Worm (Caenorhabditis elegans): Measurements from ENCODE around the gene ZC395.11.

The ZC395.11 gene

DNA sequence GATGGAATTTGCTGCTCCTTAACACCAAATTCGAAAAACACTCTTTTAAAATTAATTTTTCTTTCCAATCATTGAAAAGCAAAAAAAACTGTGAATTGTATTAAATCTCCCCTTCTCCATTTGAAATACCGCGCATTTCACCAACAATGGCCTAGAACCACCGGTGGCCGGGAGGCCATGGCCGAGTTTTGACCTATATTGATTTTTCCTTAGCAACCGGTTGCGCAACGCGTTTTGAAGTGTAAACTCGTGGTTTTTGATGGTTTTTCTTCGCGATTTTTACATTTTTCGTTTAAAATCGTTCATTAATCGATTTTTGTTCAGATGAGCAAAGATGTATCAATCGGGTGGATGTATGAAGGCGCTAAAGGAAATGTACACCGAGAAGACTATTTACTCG, 22.2 kb upstream of the ZC395.11 start, which contains the start of gene mog-3 (continued):
- TF ChIP-seq pros-1 (tag; optimal IDR thresholded peaks at IDR 0.05) (no peak), ceh-14 (tag; optimal IDR thresholded peaks at IDR 0.05) (peak; percentile 72), elt-4 (tag; optimal IDR thresholded peaks at IDR 0.05) (no peak), nfya-1 (tag; optimal IDR thresholded peaks at IDR 0.05) (peak; percentile 51), fkh-10 (GFP tag; optimal IDR thresholded peaks at IDR 0.05) (no peak), npax-4 (tag; optimal IDR thresholded peaks at IDR 0.05) (no peak), ttx-3 (tag; optimal IDR thresholded peaks at IDR 0.05) (peak; percentile 23), dve-1 (tag; optimal IDR thresholded peaks at IDR 0.05) (no peak), ceh-18 (tag; optimal IDR thresholded peaks at IDR 0.05) (peak; percentile 7), tbx-7 (tag; optimal IDR thresholded peaks at IDR 0.05) (peak; percentile 89), madf-2 (tag; optimal IDR thresholded peaks at IDR 0.05) (peak; percentile 26), T23F11.4 (GFP tag; optimal IDR thresholded peaks at IDR 0.05) (no peak), unc-42 (tag; optimal IDR thresholded peaks at IDR 0.05) (peak; percentile 57), sdc-2 (tag; optimal IDR thresholded peaks at IDR 0.05) (no peak), mec-3 (tag; optimal IDR thresholded peaks at IDR 0.05; ENCODE audit: borderline replicate concordance) (peak; percentile 88), pax-1 (tag; optimal IDR thresholded peaks at IDR 0.05) (no peak), C38D4.7 (GFP tag; optimal IDR thresholded peaks at IDR 0.05) (no peak), F13H6.1 (tag; optimal IDR thresholded peaks at IDR 0.05) (peak; percentile 59), pqm-1 (tag; optimal IDR thresholded peaks at IDR 0.05) (peak; percentile 50), pat-9 (tag; optimal IDR thresholded peaks at IDR 0.05) (no peak), K02D7.2 (tag; optimal IDR thresholded peaks at IDR 0.05) (no peak), lin-11 (tag; optimal IDR thresholded peaks at IDR 0.05) (no peak), ceh-6 (GFP tag; optimal IDR thresholded peaks at IDR 0.05) (no peak), Y22D7AL.16 (tag; optimal IDR thresholded peaks at IDR 0.05) (no peak), fax-1 (tag; optimal IDR thresholded peaks at IDR 0.05) (peak; percentile 68), fkh-6 (tag; optimal IDR thresholded peaks at IDR 0.05) (peak; percentile 69), C08G9.2 (tag; optimal IDR thresholded peaks at IDR 0.05) (peak; percentile 97), ceh-2 (tag; optimal IDR thresholded peaks at IDR 0.05) (peak; percentile 92)

DNA sequence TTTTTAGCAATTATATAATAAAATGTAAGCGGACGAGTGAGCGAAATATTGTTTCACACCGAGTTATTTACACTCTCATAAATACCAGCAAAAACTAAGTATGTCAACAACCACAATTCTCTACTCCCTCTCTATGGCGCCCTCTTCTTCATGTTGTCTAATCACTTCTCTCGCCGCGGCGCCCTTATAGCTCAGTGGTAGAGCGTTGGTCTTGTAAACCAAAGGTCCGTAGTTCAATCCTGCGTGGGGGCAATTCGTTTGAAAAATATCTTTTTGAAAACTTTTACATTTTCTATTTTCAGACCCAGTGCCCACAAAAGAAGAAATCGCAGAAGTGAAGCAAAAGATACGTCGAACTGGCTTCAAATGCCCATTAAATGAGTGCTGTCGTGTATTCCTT, 19.6 kb upstream of the ZC395.11 start:
- TF ChIP-seq syd-9 (tag; optimal IDR thresholded peaks at IDR 0.05) (peak; percentile 46), npax-4 (tag; optimal IDR thresholded peaks at IDR 0.05) (peak; percentile 44), ceh-24 (tag; optimal IDR thresholded peaks at IDR 0.05) (peak; percentile 35), ceh-22 (tag; optimal IDR thresholded peaks at IDR 0.05) (no peak), madf-2 (tag; optimal IDR thresholded peaks at IDR 0.05) (peak; percentile 70), ceh-48 (tag; optimal IDR thresholded peaks at IDR 0.05) (peak; percentile 24), pqm-1 (tag; optimal IDR thresholded peaks at IDR 0.05) (peak; percentile 75), hlh-6 (tag; optimal IDR thresholded peaks at IDR 0.05) (peak; percentile 54), rnt-1 (tag; optimal IDR thresholded peaks at IDR 0.05) (peak; percentile 44), elt-2 (tag; optimal IDR thresholded peaks at IDR 0.05) (peak; percentile 50), fkh-6 (tag; optimal IDR thresholded peaks at IDR 0.05) (peak; percentile 64), lin-11 (tag; optimal IDR thresholded peaks at IDR 0.05) (peak; percentile 37), pros-1 (tag; optimal IDR thresholded peaks at IDR 0.05) (no peak), ceh-31 (tag; optimal IDR thresholded peaks at IDR 0.05) (peak; percentile 34), elt-4 (tag; optimal IDR thresholded peaks at IDR 0.05) (no peak), ceh-19 (GFP tag; optimal IDR thresholded peaks at IDR 0.05) (peak; percentile 52), nhr-11 (tag; optimal IDR thresholded peaks at IDR 0.05) (no peak), ets-4 (tag; optimal IDR thresholded peaks at IDR 0.05) (peak; percentile 73), unc-42 (tag; optimal IDR thresholded peaks at IDR 0.05) (peak; percentile 18), ama-1 (optimal IDR thresholded peaks at IDR 0.05) (no peak), tbx-2 (tag; optimal IDR thresholded peaks at IDR 0.05) (peak; percentile 52), ref-2 (tag; optimal IDR thresholded peaks at IDR 0.05) (peak; percentile 49), ceh-9 (tag; optimal IDR thresholded peaks at IDR 0.05) (peak; percentile 53), ceh-6 (GFP tag; optimal IDR thresholded peaks at IDR 0.05) (peak; percentile 38), pat-9 (tag; optimal IDR thresholded peaks at IDR 0.05) (peak; percentile 61), hlh-13 (GFP tag; optimal IDR thresholded peaks at IDR 0.05) (peak; percentile 70), pag-3 (tag; optimal IDR thresholded peaks at IDR 0.05; ENCODE audit: borderline replicate concordance) (peak; percentile 30), ahr-1 (tag; optimal IDR thresholded peaks at IDR 0.05) (peak; percentile 5), che-1 (tag; optimal IDR thresholded peaks at IDR 0.05) (peak; percentile 73), dve-1 (tag; optimal IDR thresholded peaks at IDR 0.05) (peak; percentile 59), hlh-30 (tag; optimal IDR thresholded peaks at IDR 0.05; ENCODE audit: insufficient read depth) (no peak), ceh-34 (tag; optimal IDR thresholded peaks at IDR 0.05) (peak; percentile 15), Y22D7AL.16 (tag; optimal IDR thresholded peaks at IDR 0.05) (peak; percentile 51), odd-2 (tag; optimal IDR thresholded peaks at IDR 0.05) (no peak), sdc-2 (tag; optimal IDR thresholded peaks at IDR 0.05) (peak; percentile 54), tbx-7 (tag; optimal IDR thresholded peaks at IDR 0.05) (no peak)

Data from whole organism, late embryonic.